Worm (Caenorhabditis elegans) whole organism, young adult: ENCODE results near the gene R107.2.
A peak's percentile ranks its signal among the peaks of the same experiment; 100 is the strongest.

Experiments used
- F10E7.11 ChIP-seq: sonication (generic microtip); optimal IDR thresholded peaks from 2 replicates; lab custom pipeline; 2017; ENCODE audit warnings: mild to moderate bottlenecking, missing genetic modification characterization, moderate library complexity, missing compliant biosample characterization
- F22D6.2 ChIP-seq: sonication (generic microtip); optimal IDR thresholded peaks from 2 replicates; lab custom pipeline; 2016; ENCODE audit warnings: mild to moderate bottlenecking, missing genetic modification characterization, missing compliant biosample characterization
- F23B12.7 ChIP-seq: sonication (generic microtip); optimal IDR thresholded peaks from 2 replicates; lab custom pipeline; 2017; ENCODE audit warnings: missing genetic modification characterization, mild to moderate bottlenecking, missing compliant biosample characterization, antibody characterized with exemption, moderate library complexity; ENCODE audit not compliant: insufficient read depth
- F57A8.1 ChIP-seq: fragments of 200-800 bp; sonication (Bioruptor generic); optimal IDR thresholded peaks from 2 replicates; lab custom pipeline; 2018; ENCODE audit warnings: mild to moderate bottlenecking, missing genetic modification characterization, moderate library complexity, missing compliant biosample characterization
- ama-1 ChIP-seq, 3 experiments: fragments of 150-350 bp in 1 of 3; sonication (generic microtip) in 2 of 3; optimal IDR thresholded peaks; 2 replicates each; lab custom pipeline; 2014 to 2018; ENCODE audit warnings: missing biosample characterization in 2 of 3, missing genetic modification characterization in 2 of 3, missing genetic modification reagents in 2 of 3
- ceh-91 ChIP-seq: fragments of 200-800 bp; sonication (Bioruptor generic); IDR thresholded peaks from 2 replicates; pipeline ENCODE4 v1.3.6; 2022; ENCODE audit warnings: missing genetic modification reagents, missing genetic modification characterization, missing compliant biosample characterization
- mcd-1 ChIP-seq: fragments of 200-800 bp; sonication (Bioruptor generic); IDR thresholded peaks from 2 replicates; pipeline ENCODE4 v1.3.6; 2022; ENCODE audit warnings: missing genetic modification reagents, missing genetic modification characterization, missing compliant biosample characterization
- nfya-1 ChIP-seq: sonication (generic microtip); optimal IDR thresholded peaks from 2 replicates; lab custom pipeline; 2017; ENCODE audit warnings: antibody characterized with exemption, missing compliant biosample characterization, missing genetic modification characterization, borderline replicate concordance; ENCODE audit not compliant: insufficient read depth
- nhr-80 ChIP-seq: sonication (generic microtip); optimal IDR thresholded peaks from 2 replicates; lab custom pipeline; 2016; ENCODE audit warnings: missing genetic modification characterization, missing compliant biosample characterization
- snpc-4 ChIP-seq, 5 experiments: fragments of 150-350 bp in 1 of 5; sonication (generic microtip) in 4 of 5; optimal IDR thresholded peaks; 2 replicates each; lab custom pipeline; 2014 to 2018; ENCODE audit warnings: missing genetic modification characterization in 5 of 5, missing biosample characterization in 3 of 5, antibody characterized with exemption in 2 of 5, mild to moderate bottlenecking in 2 of 5, missing compliant biosample characterization in 2 of 5, missing genotype in 2 of 5, moderate library complexity in 2 of 5, missing genetic modification reagents in 1 of 5

DNA sequence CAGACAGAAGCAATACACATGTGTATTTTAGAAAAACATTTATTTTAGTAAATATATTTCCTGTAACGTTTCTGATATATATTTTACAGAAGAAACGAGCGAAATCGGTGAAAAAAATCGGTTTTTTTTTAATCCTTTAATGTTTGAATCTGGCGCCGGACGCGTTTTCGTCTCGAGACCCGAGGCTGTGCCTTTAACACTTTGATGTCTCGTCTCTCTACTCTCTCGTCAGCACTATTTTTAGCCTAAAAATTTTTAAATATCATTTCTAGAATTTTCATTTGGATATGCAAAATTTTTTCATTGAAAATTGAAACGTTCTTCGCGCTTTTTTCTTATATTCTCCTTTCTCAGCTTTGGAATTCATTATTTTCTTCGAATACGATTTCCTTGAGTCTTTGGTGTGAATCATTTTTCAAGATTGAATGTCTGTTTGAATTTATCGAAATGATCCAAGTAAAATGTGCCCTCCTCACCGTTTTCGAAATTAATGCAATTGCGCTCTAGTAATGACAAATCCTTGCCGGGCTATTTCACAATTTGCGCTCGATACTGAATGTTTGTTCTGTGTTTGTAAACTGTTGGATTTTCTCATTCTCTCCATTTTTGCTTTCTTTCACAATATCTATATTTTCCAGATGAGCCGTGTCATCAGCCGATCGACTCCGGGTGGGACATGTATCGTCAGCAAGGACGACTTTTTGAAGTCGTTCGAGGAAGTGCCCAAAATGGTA lies 8.8 kb upstream of the R107.2 start, which contains the start of gene cls-2:
- TF ChIP-seq mcd-1 = no peak
- TF ChIP-seq F10E7.11 (tag; lab: Kevin White, UChicago) = no peak
- TF ChIP-seq nhr-80 = no peak
- no peak for TF ChIP-seq F57A8.1 (GFP tag; lab: Kevin White, UChicago)
- peak; percentile 67 for TF ChIP-seq F23B12.7 (tag; lab: Kevin White, UChicago)
- no peak for TF ChIP-seq nfya-1 (tag; lab: Kevin White, UChicago)
- no peak for TF ChIP-seq F22D6.2 (tag; lab: Kevin White, UChicago)
- TF ChIP-seq snpc-4 (GFP tag; optimal IDR thresholded peaks at IDR 0.05; lab: Kevin White, UChicago) = no peak
- TF ChIP-seq snpc-4 (tag; optimal IDR thresholded peaks at IDR 0.05; lab: Kevin White, UChicago) = no peak
- peak; percentile 39 for TF ChIP-seq ama-1 (optimal IDR thresholded peaks at IDR 0.05; lab: Kevin White, UChicago)
- peak in 1 of 2 experiments; percentile 21 for TF ChIP-seq ama-1 (GFP tag; optimal IDR thresholded peaks at IDR 0.05; lab: Kevin White, UChicago)
- TF ChIP-seq ceh-91 (GFP tag; lab: Robert Waterston, UW) = peak; percentile 41; the same call in 1 of the 2 replicates
